ENCODE assay signal across 2 fruit fly cellular contexts in genomic region chr3L:13267893-13268292, dm6.
TF ChIP-seq lines count a peak whose summit lies in the region.

No protein-coding gene starts in this region.

TF ChIP-seq in whole organism, prepupa, 60 proteins besides CTCF, POLR2A, EP300 and RAD21:
- TF ChIP-seq CG1621 (tag; optimal IDR thresholded peaks at IDR 0.05; lab: Kevin White, UChicago): no peak
- TF ChIP-seq CG11902 (GFP tag; optimal IDR thresholded peaks at IDR 0.05; lab: Kevin White, UChicago): no peak
- no peak for TF ChIP-seq CG7368 (GFP tag; optimal IDR thresholded peaks at IDR 0.05; lab: Kevin White, UChicago)
- TF ChIP-seq Ets96B (tag; optimal IDR thresholded peaks at IDR 0.05; lab: Kevin White, UChicago): peak; percentile 40
- no peak for TF ChIP-seq Sox102F (GFP tag; optimal IDR thresholded peaks at IDR 0.05; lab: Kevin White, UChicago)
- TF ChIP-seq CG10631 (GFP tag; optimal IDR thresholded peaks at IDR 0.05; lab: Kevin White, UChicago): no peak
- no peak for TF ChIP-seq Hr39 (GFP tag; optimal IDR thresholded peaks at IDR 0.05; lab: Kevin White, UChicago)
- TF ChIP-seq pdm3 (GFP tag; optimal IDR thresholded peaks at IDR 0.05; lab: Kevin White, UChicago): no peak
- TF ChIP-seq Ets21C (GFP tag; optimal IDR thresholded peaks at IDR 0.05; lab: Kevin White, UChicago): no peak
- TF ChIP-seq Eip93F (GFP tag; optimal IDR thresholded peaks at IDR 0.05; lab: Kevin White, UChicago): no peak
- peak; percentile 7 for TF ChIP-seq svp (GFP tag; lab: Kevin White, UChicago)
- TF ChIP-seq CG16779 (tag; optimal IDR thresholded peaks at IDR 0.05; lab: Kevin White, UChicago): no peak
- TF ChIP-seq Smox (GFP tag; optimal IDR thresholded peaks at IDR 0.05; lab: Kevin White, UChicago): no peak
- peak; percentile 55 for TF ChIP-seq dsx (GFP tag; optimal IDR thresholded peaks at IDR 0.05; lab: Kevin White, UChicago; ENCODE audit: poor library complexity, severe bottlenecking)
- TF ChIP-seq Eip75B (GFP tag; optimal IDR thresholded peaks at IDR 0.05; lab: Kevin White, UChicago): no peak
- TF ChIP-seq vri (GFP tag; optimal IDR thresholded peaks at IDR 0.05; lab: Kevin White, UChicago): no peak
- no peak for TF ChIP-seq CG15336 (GFP tag; IDR thresholded peaks at IDR 0.05; lab: Robert Waterston, UW)
- no peak for TF ChIP-seq CG31627 (GFP tag; optimal IDR thresholded peaks at IDR 0.05; lab: Kevin White, UChicago)
- TF ChIP-seq CG10669 (GFP tag; optimal IDR thresholded peaks at IDR 0.05; lab: Kevin White, UChicago): peak; percentile 31
- no peak for TF ChIP-seq lz (GFP tag; optimal IDR thresholded peaks at IDR 0.05; lab: Kevin White, UChicago)
- TF ChIP-seq Hr4 (GFP tag; optimal IDR thresholded peaks at IDR 0.05; lab: Kevin White, UChicago): no peak
- no peak for TF ChIP-seq CG6792 (GFP tag; optimal IDR thresholded peaks at IDR 0.05; lab: Kevin White, UChicago)
- peak; percentile 89 for TF ChIP-seq Eip78C (GFP tag; lab: Kevin White, UChicago)
- peak; percentile 21 for TF ChIP-seq CG11762 (GFP tag; optimal IDR thresholded peaks at IDR 0.05; lab: Kevin White, UChicago; ENCODE audit: insufficient read depth)
- TF ChIP-seq Met (GFP tag; optimal IDR thresholded peaks at IDR 0.05; lab: Kevin White, UChicago): no peak

TF ChIP-seq in whole organism, pupa, 21 proteins besides CTCF, POLR2A, EP300 and RAD21:
- peak; percentile 10 for TF ChIP-seq CG9948 (tag; optimal IDR thresholded peaks at IDR 0.05; lab: Kevin White, UChicago)
- no peak for TF ChIP-seq CG12605 (GFP tag; IDR thresholded peaks at IDR 0.05; lab: Robert Waterston, UW)
- TF ChIP-seq Pif1B (GFP tag; optimal IDR thresholded peaks at IDR 0.05; lab: Kevin White, UChicago): no peak
- no peak for TF ChIP-seq CG14655 (GFP tag; optimal IDR thresholded peaks at IDR 0.05; lab: Kevin White, UChicago)
- peak; percentile 24 for TF ChIP-seq Pif1A (GFP tag; optimal IDR thresholded peaks at IDR 0.05; lab: Kevin White, UChicago)
- no peak for TF ChIP-seq CG13204 (GFP tag; optimal IDR thresholded peaks at IDR 0.05; lab: Kevin White, UChicago)
- peak; percentile 10 for TF ChIP-seq CG17806 (tag; optimal IDR thresholded peaks at IDR 0.05; lab: Kevin White, UChicago)
- no peak for TF ChIP-seq CG10348 (GFP tag; IDR thresholded peaks at IDR 0.05; lab: Robert Waterston, UW)
- TF ChIP-seq CG34367 (tag; optimal IDR thresholded peaks at IDR 0.05; lab: Kevin White, UChicago): no peak
- TF ChIP-seq CG8159 (tag; optimal IDR thresholded peaks at IDR 0.05; lab: Kevin White, UChicago): peak; percentile 27
- TF ChIP-seq Ets98B (GFP tag; IDR thresholded peaks at IDR 0.05; lab: Robert Waterston, UW): no peak
- TF ChIP-seq fd96Ca (GFP tag; IDR thresholded peaks at IDR 0.05; lab: Robert Waterston, UW): no peak
- no peak for TF ChIP-seq CG15710 (tag; optimal IDR thresholded peaks at IDR 0.05; lab: Kevin White, UChicago)
- no peak for TF ChIP-seq rn (GFP tag; IDR thresholded peaks at IDR 0.05; lab: Robert Waterston, UW)
- no peak for TF ChIP-seq Snoo (tag; optimal IDR thresholded peaks at IDR 0.05; lab: Kevin White, UChicago)
- no peak for TF ChIP-seq D1 (tag; optimal IDR thresholded peaks at IDR 0.05; lab: Kevin White, UChicago)
